Fruit fly (Drosophila melanogaster) ovary, adult (tissue): Measurements from ENCODE around the gene CG14205.

Source experiments
- CG17801 ChIP-seq: fragments of 200-800 bp; optimal IDR thresholded peaks from 2 replicates; lab custom pipeline; 2019; ENCODE audit warnings: missing biosample characterization, mild to moderate bottlenecking, missing genetic modification characterization, moderate library complexity; ENCODE audit not compliant: partially characterized antibody

Gene CG14205

dm6 chrX:19615990-19616663 is 23.7 kb downstream of the CG14205 start, which contains the start of gene CG14210:
Gene CG14210, plus strand, starts transcription at chrX:19616196.
- TF ChIP-seq CG17801 (GFP tag; lab: Kevin White, UChicago) = no peak

dm6 chrX:19618183-19618740 is 25.9 kb downstream of the CG14205 start, which contains the start of the genes Pstk and Tim9b:
Gene Pstk, minus strand, starts transcription at chrX:19618537.
Gene Tim9b, minus strand, starts transcription at chrX:19618537.
- no peak for TF ChIP-seq CG17801 (GFP tag; lab: Kevin White, UChicago)

dm6 chrX:19621145-19621544 is 28.7 kb downstream of the CG14205 start, which contains the start of gene CG14221:
Gene CG14221, minus strand, starts transcription at chrX:19621245.
- TF ChIP-seq CG17801 (GFP tag; lab: Kevin White, UChicago) = no peak

- TF ChIP-seq CG17801 (GFP tag; lab: Kevin White, UChicago) = no peak
These were observed 30.5 kb downstream of the CG14205 start, which contains the start of the genes Naa20A and MKP-4 for dm6 chrX:19622924-19623323. Gene Naa20A, minus strand, starts transcription at chrX:19623074. Gene MKP-4, plus strand, starts transcription at chrX:19623114.

dm6 chrX:19625405-19625804 is 33.0 kb downstream of the CG14205 start, which contains the start of gene CG14212:
Gene CG14212, plus strand, starts transcription at chrX:19625705.
- TF ChIP-seq CG17801 (GFP tag; lab: Kevin White, UChicago) = no peak

dm6 chrX:19631365-19631832 is 39.0 kb downstream of the CG14205 start:
- TF ChIP-seq CG17801 (GFP tag; lab: Kevin White, UChicago) = peak; percentile 35

- TF ChIP-seq CG17801 (GFP tag; lab: Kevin White, UChicago) = no peak
These were observed 44.6 kb downstream of the CG14205 start for dm6 chrX:19637002-19637420.

- peak; percentile 25 for TF ChIP-seq CG17801 (GFP tag; lab: Kevin White, UChicago)
These were observed 45.3 kb downstream of the CG14205 start for dm6 chrX:19637434-19638327.

dm6 chrX:19638328-19638940 is 46.0 kb downstream of the CG14205 start, which contains the start of gene Rcd-1:
Gene Rcd-1, plus strand, starts transcription at chrX:19638767.
- no peak for TF ChIP-seq CG17801 (GFP tag; lab: Kevin White, UChicago)

dm6 chrX:19640707-19641248 is 48.4 kb downstream of the CG14205 start:
- TF ChIP-seq CG17801 (GFP tag; lab: Kevin White, UChicago) = no peak

dm6 chrX:19642819-19643504 is 50.6 kb downstream of the CG14205 start, which contains the start of the genes CG12237 and Sec61gamma:
Gene CG12237, minus strand, starts transcription at chrX:19642869.
Gene Sec61gamma, plus strand, starts transcription at chrX:19643327.
- TF ChIP-seq CG17801 (GFP tag; lab: Kevin White, UChicago) = peak; percentile 45
